Worm (Caenorhabditis elegans): ENCODE measurements around the gene hecw-1.

DNA sequence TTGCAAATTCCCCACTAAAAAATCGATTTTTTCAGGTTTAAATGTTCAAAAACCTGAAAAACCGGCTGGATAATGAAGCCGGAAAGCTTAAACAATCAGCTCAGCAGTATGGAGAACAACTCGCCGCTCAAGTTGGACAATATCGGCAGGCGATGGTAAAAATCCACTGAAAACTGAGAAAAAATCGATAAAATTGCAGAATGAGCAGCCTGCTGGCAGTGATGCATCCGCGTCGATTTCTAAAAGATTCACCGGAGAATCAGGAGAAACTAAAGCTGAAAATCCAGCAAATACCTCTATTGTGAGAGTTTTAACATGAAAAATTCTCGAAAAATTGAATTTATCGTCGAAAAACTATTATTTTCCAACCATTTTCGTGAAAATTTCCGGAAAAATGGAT, 15.8 kb upstream of the hecw-1 start, which contains the start of gene golg-4:
- no peak for TF ChIP-seq dao-5 (tag; optimal IDR thresholded peaks at IDR 0.05)
- TF ChIP-seq W03F9.2 (tag; optimal IDR thresholded peaks at IDR 0.05), result no peak
- no peak for TF ChIP-seq him-1 (tag; optimal IDR thresholded peaks at IDR 0.05)
